Worm (Caenorhabditis elegans): Measurements from ENCODE around the gene F09F7.6.

ce11 chrIII:5525973-5526372, 26.0 kb downstream of the F09F7.6 start, which contains the start of gene dex-1:
- TF ChIP-seq hmbx-1 (tag; optimal IDR thresholded peaks at IDR 0.05), result no peak
- no peak for TF ChIP-seq hnd-1 (tag; optimal IDR thresholded peaks at IDR 0.05)
- TF ChIP-seq ama-1 (optimal IDR thresholded peaks at IDR 0.05), result no peak
- no peak for TF ChIP-seq hmg-4 (GFP tag; optimal IDR thresholded peaks at IDR 0.05)
